Worm (Caenorhabditis elegans): Measurements from ENCODE around the gene T05A8.11.
A peak's percentile ranks its signal among the peaks of the same experiment; 100 is the strongest.

The T05A8.11 gene

ce11 chrII:2736156-2736728, 10.8 kb upstream of the T05A8.11 start, which contains the start of gene T05A8.8:
Gene T05A8.8 (plus strand): TSS chrII:2736678.
- TF ChIP-seq B0310.2 (tag; optimal IDR thresholded peaks at IDR 0.05): no peak
- TF ChIP-seq aly-1 (tag; optimal IDR thresholded peaks at IDR 0.05): no peak
- TF ChIP-seq sea-1 (GFP tag; conservative IDR thresholded peaks at IDR 0.05): no peak
- TF ChIP-seq tbx-37 (GFP tag; conservative IDR thresholded peaks at IDR 0.05): no peak
- TF ChIP-seq ceh-13 (GFP tag; optimal IDR thresholded peaks at IDR 0.05): no peak
- no peak for TF ChIP-seq hmg-4 (GFP tag; optimal IDR thresholded peaks at IDR 0.05)
- TF ChIP-seq ama-1 (optimal IDR thresholded peaks at IDR 0.05): no peak
- no peak for TF ChIP-seq hmbx-1 (tag; optimal IDR thresholded peaks at IDR 0.05)
- no peak for TF ChIP-seq tra-4 (tag; optimal IDR thresholded peaks at IDR 0.05)
- no peak for TF ChIP-seq tbx-11 (GFP tag; IDR thresholded peaks at IDR 0.05)
- TF ChIP-seq F13C5.2 (tag; optimal IDR thresholded peaks at IDR 0.05): no peak
- no peak for TF ChIP-seq ceh-36 (tag; optimal IDR thresholded peaks at IDR 0.05)
- no peak for TF ChIP-seq scrt-1 (GFP tag; IDR thresholded peaks at IDR 0.05)
- no peak for TF ChIP-seq hnd-1 (tag; optimal IDR thresholded peaks at IDR 0.05)
- TF ChIP-seq ets-7 (tag; optimal IDR thresholded peaks at IDR 0.05): no peak
- no peak for TF ChIP-seq flt-1 (GFP tag; IDR thresholded peaks at IDR 0.05)

- no peak for TF ChIP-seq hmg-4 (GFP tag; optimal IDR thresholded peaks at IDR 0.05)
- no peak for TF ChIP-seq ets-7 (tag; optimal IDR thresholded peaks at IDR 0.05)
- TF ChIP-seq tra-4 (tag; optimal IDR thresholded peaks at IDR 0.05): no peak
- no peak for TF ChIP-seq sea-1 (GFP tag; conservative IDR thresholded peaks at IDR 0.05)
- no peak for TF ChIP-seq tbx-37 (GFP tag; conservative IDR thresholded peaks at IDR 0.05)
- TF ChIP-seq B0310.2 (tag; optimal IDR thresholded peaks at IDR 0.05): no peak
- no peak for TF ChIP-seq tbx-11 (GFP tag; IDR thresholded peaks at IDR 0.05)
- no peak for TF ChIP-seq ceh-13 (GFP tag; optimal IDR thresholded peaks at IDR 0.05)
- TF ChIP-seq scrt-1 (GFP tag; IDR thresholded peaks at IDR 0.05): no peak
- no peak for TF ChIP-seq aly-1 (tag; optimal IDR thresholded peaks at IDR 0.05)
- no peak for TF ChIP-seq ceh-36 (tag; optimal IDR thresholded peaks at IDR 0.05)
- no peak for TF ChIP-seq flt-1 (GFP tag; IDR thresholded peaks at IDR 0.05)
- TF ChIP-seq pes-1 (GFP tag; IDR thresholded peaks at IDR 0.05): no peak
- TF ChIP-seq hmbx-1 (tag; optimal IDR thresholded peaks at IDR 0.05): no peak
- TF ChIP-seq hnd-1 (tag; optimal IDR thresholded peaks at IDR 0.05): no peak
- TF ChIP-seq ama-1 (optimal IDR thresholded peaks at IDR 0.05): no peak
- no peak for TF ChIP-seq F13C5.2 (tag; optimal IDR thresholded peaks at IDR 0.05)
Observed at ce11 chrII:2735644-2736043, 10.2 kb upstream of the T05A8.11 start.

- no peak for TF ChIP-seq hmbx-1 (tag; optimal IDR thresholded peaks at IDR 0.05)
- TF ChIP-seq ceh-13 (GFP tag; optimal IDR thresholded peaks at IDR 0.05): no peak
- TF ChIP-seq hnd-1 (tag; optimal IDR thresholded peaks at IDR 0.05): no peak
- TF ChIP-seq hmg-4 (GFP tag; optimal IDR thresholded peaks at IDR 0.05): no peak
- no peak for TF ChIP-seq tbx-37 (GFP tag; conservative IDR thresholded peaks at IDR 0.05)
- TF ChIP-seq ama-1 (optimal IDR thresholded peaks at IDR 0.05): no peak
- no peak for TF ChIP-seq sea-1 (GFP tag; conservative IDR thresholded peaks at IDR 0.05)
- no peak for TF ChIP-seq B0310.2 (tag; optimal IDR thresholded peaks at IDR 0.05)
- no peak for TF ChIP-seq pes-1 (GFP tag; IDR thresholded peaks at IDR 0.05)
- TF ChIP-seq ets-7 (tag; optimal IDR thresholded peaks at IDR 0.05): no peak
- no peak for TF ChIP-seq ceh-36 (tag; optimal IDR thresholded peaks at IDR 0.05)
- TF ChIP-seq F13C5.2 (tag; optimal IDR thresholded peaks at IDR 0.05): no peak
- TF ChIP-seq tbx-11 (GFP tag; IDR thresholded peaks at IDR 0.05): no peak
- TF ChIP-seq flt-1 (GFP tag; IDR thresholded peaks at IDR 0.05): no peak
- TF ChIP-seq tra-4 (tag; optimal IDR thresholded peaks at IDR 0.05): no peak
- TF ChIP-seq scrt-1 (GFP tag; IDR thresholded peaks at IDR 0.05): no peak
Observed at ce11 chrII:2735192-2735591, 9.7 kb upstream of the T05A8.11 start, which contains the start of gene wdr-31. Gene wdr-31 (minus strand): TSS chrII:2735292.

ce11 chrII:2734735-2735134, 9.3 kb upstream of the T05A8.11 start:
- no peak for TF ChIP-seq aly-1 (tag; optimal IDR thresholded peaks at IDR 0.05)
- 0 out of 2 replicates have a peak, but pooled peaks have one; percentile 27 for TF ChIP-seq scrt-1 (GFP tag; IDR thresholded peaks at IDR 0.05)
- TF ChIP-seq F13C5.2 (tag; optimal IDR thresholded peaks at IDR 0.05): no peak
- no peak for TF ChIP-seq tra-4 (tag; optimal IDR thresholded peaks at IDR 0.05)

ce11 chrII:2734266-2734665, 8.8 kb upstream of the T05A8.11 start:
- TF ChIP-seq ceh-36 (tag; optimal IDR thresholded peaks at IDR 0.05) (peak; percentile 66), ceh-13 (GFP tag; optimal IDR thresholded peaks at IDR 0.05) (no peak)

ce11 chrII:2730647-2731046, 5.2 kb upstream of the T05A8.11 start:
- TF ChIP-seq ama-1 (optimal IDR thresholded peaks at IDR 0.05) (no peak), tbx-37 (GFP tag; conservative IDR thresholded peaks at IDR 0.05) (no peak), hnd-1 (tag; optimal IDR thresholded peaks at IDR 0.05) (no peak), ceh-36 (tag; optimal IDR thresholded peaks at IDR 0.05) (no peak), scrt-1 (GFP tag; IDR thresholded peaks at IDR 0.05) (no peak), hmg-4 (GFP tag; optimal IDR thresholded peaks at IDR 0.05) (no peak), flt-1 (GFP tag; IDR thresholded peaks at IDR 0.05) (no peak), sea-1 (GFP tag; conservative IDR thresholded peaks at IDR 0.05) (no peak), ets-7 (tag; optimal IDR thresholded peaks at IDR 0.05) (no peak)

- TF ChIP-seq tbx-11 (GFP tag; IDR thresholded peaks at IDR 0.05): no peak
- no peak for TF ChIP-seq tbx-37 (GFP tag; conservative IDR thresholded peaks at IDR 0.05)
- TF ChIP-seq ama-1 (optimal IDR thresholded peaks at IDR 0.05): no peak
- TF ChIP-seq pes-1 (GFP tag; IDR thresholded peaks at IDR 0.05): no peak
- no peak for TF ChIP-seq aly-1 (tag; optimal IDR thresholded peaks at IDR 0.05)
- TF ChIP-seq ceh-36 (tag; optimal IDR thresholded peaks at IDR 0.05): no peak
- TF ChIP-seq tra-4 (tag; optimal IDR thresholded peaks at IDR 0.05): no peak
- TF ChIP-seq scrt-1 (GFP tag; IDR thresholded peaks at IDR 0.05): no peak
- no peak for TF ChIP-seq F13C5.2 (tag; optimal IDR thresholded peaks at IDR 0.05)
- no peak for TF ChIP-seq hnd-1 (tag; optimal IDR thresholded peaks at IDR 0.05)
- no peak for TF ChIP-seq hmg-4 (GFP tag; optimal IDR thresholded peaks at IDR 0.05)
- TF ChIP-seq sea-1 (GFP tag; conservative IDR thresholded peaks at IDR 0.05): no peak
- no peak for TF ChIP-seq hmbx-1 (tag; optimal IDR thresholded peaks at IDR 0.05)
- TF ChIP-seq flt-1 (GFP tag; IDR thresholded peaks at IDR 0.05): no peak
- TF ChIP-seq ceh-13 (GFP tag; optimal IDR thresholded peaks at IDR 0.05): no peak
Observed at ce11 chrII:2726774-2727173, 1.3 kb upstream of the T05A8.11 start.

All from whole organism, early embryonic.